Fruit fly (Drosophila melanogaster): ENCODE results near the gene Gr39b.

Gene Gr39b

DNA sequence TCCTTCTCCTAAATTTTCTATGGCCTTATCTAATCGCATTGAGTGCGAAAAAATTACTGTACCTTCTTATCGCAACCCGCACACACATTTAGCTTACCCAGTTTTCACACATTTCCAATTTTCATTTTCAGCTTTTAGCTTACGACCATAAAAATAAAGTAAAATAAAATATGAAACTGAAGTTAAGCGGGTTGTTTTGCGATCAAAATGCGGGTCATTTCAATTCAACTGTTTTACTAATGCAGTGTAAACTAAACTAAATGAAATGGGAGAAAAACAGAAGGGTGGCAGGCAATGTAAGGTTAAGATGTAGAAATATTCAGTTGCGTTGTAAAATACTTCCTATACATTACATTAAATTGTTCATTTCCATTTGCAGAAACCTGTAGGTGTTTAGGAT lies 47.3 kb downstream of the Gr39b start:
- TF ChIP-seq achi (GFP tag; optimal IDR thresholded peaks at IDR 0.05) (no peak), Hr4 (GFP tag; optimal IDR thresholded peaks at IDR 0.05) (no peak), CG9139 (GFP tag; optimal IDR thresholded peaks at IDR 0.05) (no peak), lz (GFP tag; optimal IDR thresholded peaks at IDR 0.05) (no peak), acj6 (GFP tag; optimal IDR thresholded peaks at IDR 0.05) (no peak), CG3919 (GFP tag; optimal IDR thresholded peaks at IDR 0.05) (no peak), Met (GFP tag; optimal IDR thresholded peaks at IDR 0.05) (no peak), CG3032 (tag; optimal IDR thresholded peaks at IDR 0.05) (no peak)
